Worm (Caenorhabditis elegans) whole organism, L1 larva: Measurements from ENCODE around the gene col-110.

Experiments
- elt-2 ChIP-seq: sonication (generic microtip); optimal IDR thresholded peaks from 2 replicates; lab custom pipeline; 2016; ENCODE audit warnings: missing genetic modification characterization, mild to moderate bottlenecking, inconsistent platforms, missing compliant biosample characterization, missing genetic modification reagents
- mep-1 ChIP-seq: fragments of 150-350 bp; optimal IDR thresholded peaks from 2 replicates; lab custom pipeline; 2014; ENCODE audit warnings: missing biosample characterization, missing genetic modification characterization

DNA sequence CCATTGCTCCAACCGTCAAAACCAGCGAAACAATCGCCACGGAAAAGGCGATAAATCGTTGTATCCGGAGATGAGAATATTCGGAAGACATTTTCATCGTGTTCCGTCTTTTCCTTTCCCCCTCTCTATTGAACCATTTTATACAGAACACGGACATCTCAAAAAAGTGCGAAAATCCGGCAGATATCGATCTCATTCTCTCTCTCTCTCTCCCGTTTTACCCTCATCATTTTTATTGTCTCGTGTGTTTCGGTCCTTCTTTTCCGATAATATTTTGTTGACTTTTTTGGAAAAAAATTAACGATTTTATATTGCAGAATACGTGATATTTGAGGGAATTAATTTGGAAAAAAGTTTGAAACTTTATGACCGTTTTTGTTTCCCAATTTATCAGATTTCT lies at the start of gene col-110:
- TF ChIP-seq mep-1 (no peak), elt-2 (tag; lab: Kevin White, UChicago) (no peak)
